Fruit fly (Drosophila melanogaster) whole organism, embryonic: ENCODE data around the gene mio.

Experiments
- BEAF-32 ChIP-seq: fragments of 200-800 bp; sonication (Bioruptor generic); optimal IDR thresholded peaks from 3 replicates; lab custom pipeline; 2017; ENCODE audit warnings: missing biosample characterization, missing genetic modification characterization, mild to moderate bottlenecking, moderate library complexity, missing genetic modification reagents
- CG10147 ChIP-seq: fragments of 200-800 bp; sonication (Bioruptor generic); optimal IDR thresholded peaks from 2 replicates; lab custom pipeline; 2019; ENCODE audit warnings: missing biosample characterization, mild to moderate bottlenecking, missing genetic modification characterization, moderate library complexity
- CG13287 ChIP-seq: fragments of 200-800 bp; sonication (Bioruptor generic); IDR thresholded peaks from 2 replicates; pipeline ENCODE4 v1.3.6; 2022; ENCODE audit warnings: missing biosample characterization, missing genetic modification characterization; ENCODE audit not compliant: partially characterized antibody
- CG2889 ChIP-seq: fragments of 200-800 bp; sonication (Bioruptor generic); IDR thresholded peaks from 3 replicates; pipeline ENCODE4 v1.3.6; 2022; ENCODE audit warnings: missing biosample characterization, missing genetic modification characterization
- CG4404 ChIP-seq: fragments of 200-800 bp; sonication (Bioruptor generic); IDR thresholded peaks from 2 replicates; pipeline ENCODE4 v1.3.6; 2022; ENCODE audit warnings: missing biosample characterization, missing genetic modification characterization
- Camta ChIP-seq: fragments of 200-800 bp; sonication (Bioruptor generic); optimal IDR thresholded peaks from 2 replicates; lab custom pipeline; 2016; ENCODE audit warnings: missing biosample characterization, missing genetic modification characterization
- Dfd ChIP-seq, 2 experiments: fragments of >200 bp; optimal IDR thresholded peaks; 2 replicates each; lab custom pipeline; 2017; ENCODE audit warnings: missing biosample characterization in 2 of 2, missing genetic modification characterization in 2 of 2
- Sox102F ChIP-seq: fragments of 200-800 bp; sonication (Bioruptor generic); optimal IDR thresholded peaks from 2 replicates; lab custom pipeline; 2018; ENCODE audit warnings: missing biosample characterization, mild to moderate bottlenecking, missing genetic modification characterization, moderate library complexity
- ci ChIP-seq: fragments of 200-800 bp; sonication (Bioruptor generic); IDR thresholded peaks from 3 replicates; pipeline ENCODE4 v1.3.6; 2022; ENCODE audit warnings: missing biosample characterization, missing genetic modification characterization
- gcm ChIP-seq: fragments of 200-800 bp; sonication (Bioruptor generic); optimal IDR thresholded peaks from 2 replicates; lab custom pipeline; 2019; ENCODE audit warnings: missing biosample characterization, mild to moderate bottlenecking, missing genetic modification characterization, moderate library complexity
- hb ChIP-seq: fragments of 200-800 bp; sonication (Bioruptor generic); IDR thresholded peaks from 3 replicates; pipeline ENCODE4 v1.3.6; 2022; ENCODE audit warnings: missing biosample characterization, missing genetic modification characterization; ENCODE audit not compliant: partially characterized antibody
- jumu ChIP-seq: fragments of 200-800 bp; sonication (Bioruptor generic); optimal IDR thresholded peaks from 3 replicates; lab custom pipeline; 2016; ENCODE audit warnings: missing biosample characterization, missing genetic modification characterization
- oc ChIP-seq: fragments of 200-800 bp; sonication (Bioruptor generic); optimal IDR thresholded peaks from 2 replicates; lab custom pipeline; 2018; ENCODE audit warnings: missing biosample characterization, mild to moderate bottlenecking, missing genetic modification characterization, moderate library complexity
- psq ChIP-seq: fragments of 200-800 bp; sonication (Bioruptor generic); optimal IDR thresholded peaks from 2 replicates; lab custom pipeline; 2017; ENCODE audit warnings: missing biosample characterization, missing genetic modification characterization

- no peak for TF ChIP-seq CG4404 (GFP tag; lab: Robert Waterston, UW)
- peak; percentile 45 for TF ChIP-seq gcm
- no peak for TF ChIP-seq BEAF-32
- TF ChIP-seq CG13287 (GFP tag; lab: Robert Waterston, UW): no peak
- TF ChIP-seq Camta (GFP tag; lab: Kevin White, UChicago): no peak
- no peak for TF ChIP-seq hb (GFP tag; lab: Robert Waterston, UW)
- TF ChIP-seq CG2889: no peak
- TF ChIP-seq oc (tag; lab: Kevin White, UChicago): no peak
- no peak for TF ChIP-seq Dfd (GFP tag; optimal IDR thresholded peaks at IDR 0.05; lab: Kevin White, UChicago)
- TF ChIP-seq psq (GFP tag; lab: Kevin White, UChicago): no peak
- TF ChIP-seq CG10147 (GFP tag; lab: Kevin White, UChicago): no peak
- peak; percentile 68; the same call in 1 of the 3 replicates for TF ChIP-seq ci
- no peak for TF ChIP-seq Sox102F
- no peak for TF ChIP-seq jumu (GFP tag; lab: Kevin White, UChicago)
Observed at dm6 chr2L:2168184-2168893, 48.8 kb upstream of the mio start.
